Fruit fly (Drosophila melanogaster) whole organism, adult: ENCODE results near the gene CG13131.

Experiments used
- CG11617 ChIP-seq: fragments of 200-800 bp; sonication (Bioruptor generic); optimal IDR thresholded peaks from 2 replicates; lab custom pipeline; 2017; ENCODE audit warnings: mild to moderate bottlenecking, missing biosample characterization, missing genetic modification reagents, missing genetic modification characterization
- CG12768 ChIP-seq: fragments of 200-800 bp; sonication (Bioruptor generic); optimal IDR thresholded peaks from 2 replicates; lab custom pipeline; 2017; ENCODE audit warnings: missing biosample characterization, missing genetic modification characterization, mild to moderate bottlenecking, moderate library complexity, missing genetic modification reagents
- CG14711 ChIP-seq: fragments of 200-800 bp; sonication (Bioruptor generic); optimal IDR thresholded peaks from 2 replicates; lab custom pipeline; 2018; ENCODE audit warnings: missing biosample characterization, mild to moderate bottlenecking, missing genetic modification characterization, moderate library complexity
- CG1620 ChIP-seq: fragments of 200-800 bp; sonication (Bioruptor generic); optimal IDR thresholded peaks from 2 replicates; lab custom pipeline; 2016; ENCODE audit warnings: missing biosample characterization, missing genetic modification characterization
- CG33017 ChIP-seq: fragments of 200-800 bp; sonication (Bioruptor generic); optimal IDR thresholded peaks from 2 replicates; lab custom pipeline; 2018; ENCODE audit warnings: missing biosample characterization, mild to moderate bottlenecking, missing genetic modification characterization, moderate library complexity
- CG7045 ChIP-seq: fragments of 200-800 bp; sonication (Bioruptor generic); optimal IDR thresholded peaks from 2 replicates; lab custom pipeline; 2017; ENCODE audit warnings: missing biosample characterization, mild to moderate bottlenecking, missing genetic modification characterization
- CG7101 ChIP-seq: fragments of 200-800 bp; sonication (Bioruptor generic); optimal IDR thresholded peaks from 2 replicates; lab custom pipeline; 2018; ENCODE audit warnings: missing biosample characterization, mild to moderate bottlenecking, missing genetic modification characterization, moderate library complexity
- Clk ChIP-seq: fragments of 200-800 bp; sonication (Bioruptor generic); optimal IDR thresholded peaks from 2 replicates; lab custom pipeline; 2017; ENCODE audit warnings: missing biosample characterization, missing genetic modification characterization
- Crg-1 ChIP-seq: fragments of 200-800 bp; sonication (Bioruptor generic); optimal IDR thresholded peaks from 2 replicates; lab custom pipeline; 2016; ENCODE audit warnings: missing biosample characterization, missing genetic modification characterization
- Hr96 ChIP-seq: fragments of 200-800 bp; sonication (Bioruptor generic); optimal IDR thresholded peaks from 2 replicates; lab custom pipeline; 2016; ENCODE audit warnings: missing biosample characterization, missing genetic modification characterization
- Mnt ChIP-seq: fragments of 200-800 bp; sonication (Bioruptor generic); optimal IDR thresholded peaks from 2 replicates; lab custom pipeline; 2016; ENCODE audit warnings: missing biosample characterization, mild to moderate bottlenecking, missing genetic modification characterization
- bab1 ChIP-seq: fragments of 200-800 bp; sonication (Bioruptor generic); optimal IDR thresholded peaks from 3 replicates; lab custom pipeline; 2019; ENCODE audit warnings: missing biosample characterization, mild to moderate bottlenecking, missing genetic modification characterization, moderate library complexity
- cic ChIP-seq: fragments of 200-800 bp; sonication (Bioruptor generic); optimal IDR thresholded peaks from 2 replicates; lab custom pipeline; 2017; ENCODE audit warnings: missing biosample characterization, mild to moderate bottlenecking, missing genetic modification characterization, moderate library complexity
- cnc ChIP-seq, 2 experiments: fragments of >200 bp; optimal IDR thresholded peaks; 2 replicates each; lab custom pipeline; 2017
- kay ChIP-seq: fragments of 200-800 bp; sonication (Bioruptor generic); peaks from one replicate; lab custom pipeline; 2016; ENCODE audit warnings: missing biosample characterization, missing genetic modification characterization, borderline replicate concordance
- ovo ChIP-seq: fragments of 200-800 bp; sonication (Bioruptor generic); optimal IDR thresholded peaks from 2 replicates; lab custom pipeline; 2016; ENCODE audit warnings: missing biosample characterization, missing genetic modification characterization
- pad ChIP-seq: fragments of 200-800 bp; sonication (Bioruptor generic); optimal IDR thresholded peaks from 3 replicates; lab custom pipeline; 2017; ENCODE audit warnings: missing biosample characterization, missing genetic modification characterization, mild to moderate bottlenecking, moderate library complexity, missing genetic modification reagents
- tj ChIP-seq: fragments of 200-800 bp; sonication (Bioruptor generic); optimal IDR thresholded peaks from 3 replicates; lab custom pipeline; 2017; ENCODE audit warnings: missing biosample characterization, mild to moderate bottlenecking, missing genetic modification characterization, moderate library complexity
- toe ChIP-seq: fragments of 200-800 bp; sonication (Bioruptor generic); optimal IDR thresholded peaks from 2 replicates; lab custom pipeline; 2016; ENCODE audit warnings: missing biosample characterization, missing genetic modification characterization

The CG13131 gene

DNA sequence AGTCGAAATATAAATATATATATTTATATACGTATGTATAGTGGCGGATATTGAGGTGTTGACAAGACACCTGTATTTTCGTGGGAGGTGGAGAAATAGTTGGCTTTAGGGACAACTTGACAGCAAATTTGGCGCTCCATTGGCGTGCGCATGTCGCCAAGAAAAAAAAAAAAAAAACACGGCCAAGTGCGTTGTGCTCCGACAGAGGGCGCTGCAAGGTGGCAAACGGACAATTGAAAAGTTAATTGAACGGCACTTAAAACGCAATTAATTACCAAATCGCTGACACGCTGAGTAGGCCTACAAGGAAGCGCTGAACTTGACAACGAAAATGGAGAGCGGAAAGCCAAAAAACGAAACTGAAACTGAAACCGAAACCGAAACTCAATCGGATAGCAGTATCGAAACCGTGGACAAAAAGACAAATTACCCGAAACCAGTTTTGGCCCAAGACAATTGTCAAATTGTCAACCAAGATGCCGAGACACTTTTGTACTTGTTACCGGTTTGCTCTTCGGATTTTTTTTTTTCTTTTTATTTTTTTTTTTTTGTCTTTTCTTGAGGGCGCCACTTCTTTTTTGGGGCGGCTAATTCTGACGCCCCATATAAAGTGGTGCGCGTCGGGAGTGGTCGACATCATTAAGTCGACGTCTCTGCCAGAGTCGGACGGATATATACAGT is 36.5 kb upstream of the CG13131 start, which contains the start of gene Cpr31A:
Cpr31A (plus strand) TSS at position 631 of the 681 bp plus-strand sequence.
- TF ChIP-seq toe (GFP tag; lab: Kevin White, UChicago) (no peak), CG11617 (GFP tag; lab: Kevin White, UChicago) (no peak), CG7045 (GFP tag; lab: Kevin White, UChicago) (no peak), tj (GFP tag; lab: Kevin White, UChicago) (no peak), cnc (optimal IDR thresholded peaks at IDR 0.05; lab: Kevin White, UChicago) (no peak), Hr96 (no peak), pad (GFP tag; lab: Kevin White, UChicago) (no peak), Crg-1 (GFP tag; lab: Kevin White, UChicago) (no peak), bab1 (GFP tag; lab: Kevin White, UChicago) (no peak), ovo (GFP tag; lab: Kevin White, UChicago) (no peak), CG33017 (tag; lab: Kevin White, UChicago) (no peak), CG14711 (tag; lab: Kevin White, UChicago) (no peak), Mnt (GFP tag; lab: Kevin White, UChicago) (no peak), CG12768 (no peak), CG1620 (GFP tag; lab: Kevin White, UChicago) (no peak), CG7101 (tag; lab: Kevin White, UChicago) (no peak), Clk (GFP tag; lab: Kevin White, UChicago) (no peak), kay (GFP tag; lab: Kevin White, UChicago) (no peak)

DNA sequence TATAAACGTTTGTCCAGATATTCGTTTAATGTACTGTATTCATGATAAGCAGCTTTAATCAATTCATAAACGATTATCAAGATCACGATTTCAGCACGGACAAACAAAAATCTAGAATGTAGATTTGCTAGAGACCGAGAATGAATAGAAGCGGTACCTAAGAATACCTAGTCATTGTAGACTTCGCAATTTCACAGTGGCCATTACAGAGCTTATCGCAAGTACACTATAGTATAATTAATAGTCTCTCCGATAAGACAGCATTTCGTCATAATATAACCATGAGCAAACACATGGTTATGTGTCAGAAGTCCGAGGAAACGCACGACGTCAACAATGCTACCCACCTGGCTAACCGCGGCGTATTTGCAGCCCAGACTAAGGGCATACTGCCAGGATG is 32.0 kb upstream of the CG13131 start, which contains the start of gene CG33301:
CG33301 (plus strand) TSS at position 301 of the 400 bp plus-strand sequence.
- TF ChIP-seq cic (GFP tag; lab: Kevin White, UChicago) (peak; percentile 16), Crg-1 (GFP tag; lab: Kevin White, UChicago) (no peak), CG33017 (tag; lab: Kevin White, UChicago) (peak; percentile 15), CG11617 (GFP tag; lab: Kevin White, UChicago) (no peak), cnc (optimal IDR thresholded peaks at IDR 0.05; lab: Kevin White, UChicago) (no peak), kay (GFP tag; lab: Kevin White, UChicago) (peak; percentile 66), Hr96 (no peak)

DNA sequence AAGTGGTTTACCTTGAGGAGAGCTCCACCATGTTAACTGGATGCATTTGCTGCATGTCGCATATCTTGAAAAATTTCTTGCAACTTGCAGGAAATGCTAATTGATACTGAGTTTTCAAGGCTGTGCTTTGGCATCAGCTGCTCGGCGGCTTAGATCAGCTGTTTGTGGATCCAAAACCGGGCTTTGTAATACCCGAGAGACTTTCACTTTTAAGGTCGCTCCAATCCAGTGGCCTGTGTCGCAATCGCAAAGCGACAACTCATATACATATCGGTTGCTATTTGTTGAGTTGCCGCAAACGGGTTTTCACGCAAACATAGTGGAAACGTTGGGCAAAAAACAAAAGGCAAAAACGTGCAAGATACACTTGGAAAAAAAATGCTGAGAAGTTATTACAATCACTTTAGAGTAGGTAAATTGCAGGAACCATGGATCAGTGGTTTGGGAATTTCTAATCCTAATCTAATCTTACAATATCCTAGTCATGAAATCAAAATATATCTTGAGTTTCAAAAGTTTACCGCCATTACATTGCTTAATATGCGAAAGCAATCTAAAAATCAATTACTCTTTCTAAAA is 18.6 kb upstream of the CG13131 start:
- no peak for TF ChIP-seq CG7045 (GFP tag; lab: Kevin White, UChicago)

DNA sequence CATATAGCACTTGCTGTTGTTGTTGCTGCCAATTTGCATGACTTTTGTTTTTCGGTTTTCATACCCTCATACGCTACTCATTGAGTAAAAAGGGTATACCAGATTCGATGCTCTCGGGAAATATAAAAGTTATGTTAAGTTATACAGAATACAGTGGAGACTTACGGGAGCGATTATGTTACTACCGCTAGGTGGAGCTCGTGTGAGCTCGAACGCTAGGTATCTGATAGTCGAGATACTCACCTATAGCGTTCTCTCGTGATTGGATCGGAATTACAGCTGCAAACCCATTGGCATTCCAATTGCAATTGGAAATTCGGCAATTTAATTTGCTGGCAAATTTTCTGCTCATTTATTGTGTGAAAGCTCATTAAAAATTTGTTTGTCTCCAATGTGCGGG is 16.1 kb upstream of the CG13131 start:
- no peak for TF ChIP-seq tj (GFP tag; lab: Kevin White, UChicago)
- no peak for TF ChIP-seq CG11617 (GFP tag; lab: Kevin White, UChicago)

DNA sequence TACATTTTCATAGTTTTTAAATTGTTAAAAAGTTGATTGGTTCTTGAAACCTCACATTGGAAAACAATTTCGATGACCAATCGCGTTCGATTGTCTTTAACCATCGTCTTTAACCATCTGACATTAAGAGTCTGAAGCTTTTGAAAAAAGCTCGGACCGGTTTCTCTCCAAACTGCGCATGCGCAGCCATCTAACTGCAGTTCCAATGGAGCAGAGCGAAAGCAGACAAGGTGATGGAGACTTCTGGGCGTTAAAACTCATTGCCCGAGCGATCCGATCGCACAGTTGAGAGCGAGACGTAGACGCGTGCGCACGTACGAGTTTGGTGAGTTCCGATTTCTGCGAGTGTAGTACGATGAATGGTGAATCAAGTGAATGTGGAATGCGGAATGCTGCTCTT is 15.2 kb upstream of the CG13131 start, which contains the start of gene obst-B:
obst-B (plus strand) TSS at position 276 of the 400 bp plus-strand sequence.
- TF ChIP-seq Crg-1 (GFP tag; lab: Kevin White, UChicago) (no peak), Clk (GFP tag; lab: Kevin White, UChicago) (no peak), bab1 (GFP tag; lab: Kevin White, UChicago) (no peak), Hr96 (no peak), tj (GFP tag; lab: Kevin White, UChicago) (no peak), CG7101 (tag; lab: Kevin White, UChicago) (no peak)

DNA sequence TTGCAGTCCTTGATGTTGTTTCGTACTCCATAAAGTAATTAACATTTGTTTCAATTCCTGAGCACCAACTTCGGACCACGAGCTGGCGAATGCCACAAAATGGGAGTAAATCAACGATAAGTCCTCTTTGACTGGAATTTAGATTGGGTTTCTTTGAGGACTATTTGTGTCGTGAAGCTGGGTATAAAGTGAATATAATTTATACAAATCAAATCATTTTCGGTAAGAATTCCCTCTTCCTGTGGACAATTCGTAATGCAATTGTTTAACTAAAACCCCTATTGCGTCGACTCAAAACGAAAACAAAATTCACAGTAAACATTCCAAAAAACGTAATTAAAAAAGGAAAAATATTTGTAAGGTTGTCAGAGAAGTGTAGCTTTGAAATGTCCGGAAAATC is 9.1 kb upstream of the CG13131 start, which contains the start of gene CG13127:
CG13127 (plus strand) TSS at position 301 of the 400 bp plus-strand sequence.
- TF ChIP-seq Mnt (GFP tag; lab: Kevin White, UChicago) (no peak), CG14711 (tag; lab: Kevin White, UChicago) (no peak), toe (GFP tag; lab: Kevin White, UChicago) (no peak), cic (GFP tag; lab: Kevin White, UChicago) (no peak), cnc (optimal IDR thresholded peaks at IDR 0.05; lab: Kevin White, UChicago) (no peak), CG11617 (GFP tag; lab: Kevin White, UChicago) (no peak), CG33017 (tag; lab: Kevin White, UChicago) (no peak), CG7045 (GFP tag; lab: Kevin White, UChicago) (no peak), CG1620 (GFP tag; lab: Kevin White, UChicago) (no peak), kay (GFP tag; lab: Kevin White, UChicago) (no peak), bab1 (GFP tag; lab: Kevin White, UChicago) (no peak), CG7101 (tag; lab: Kevin White, UChicago) (no peak), tj (GFP tag; lab: Kevin White, UChicago) (no peak), Hr96 (no peak), Clk (GFP tag; lab: Kevin White, UChicago) (no peak), Crg-1 (GFP tag; lab: Kevin White, UChicago) (no peak), CG12768 (no peak)
